Fruit fly (Drosophila melanogaster): ENCODE data around the gene hng3.

The hng3 gene

DNA sequence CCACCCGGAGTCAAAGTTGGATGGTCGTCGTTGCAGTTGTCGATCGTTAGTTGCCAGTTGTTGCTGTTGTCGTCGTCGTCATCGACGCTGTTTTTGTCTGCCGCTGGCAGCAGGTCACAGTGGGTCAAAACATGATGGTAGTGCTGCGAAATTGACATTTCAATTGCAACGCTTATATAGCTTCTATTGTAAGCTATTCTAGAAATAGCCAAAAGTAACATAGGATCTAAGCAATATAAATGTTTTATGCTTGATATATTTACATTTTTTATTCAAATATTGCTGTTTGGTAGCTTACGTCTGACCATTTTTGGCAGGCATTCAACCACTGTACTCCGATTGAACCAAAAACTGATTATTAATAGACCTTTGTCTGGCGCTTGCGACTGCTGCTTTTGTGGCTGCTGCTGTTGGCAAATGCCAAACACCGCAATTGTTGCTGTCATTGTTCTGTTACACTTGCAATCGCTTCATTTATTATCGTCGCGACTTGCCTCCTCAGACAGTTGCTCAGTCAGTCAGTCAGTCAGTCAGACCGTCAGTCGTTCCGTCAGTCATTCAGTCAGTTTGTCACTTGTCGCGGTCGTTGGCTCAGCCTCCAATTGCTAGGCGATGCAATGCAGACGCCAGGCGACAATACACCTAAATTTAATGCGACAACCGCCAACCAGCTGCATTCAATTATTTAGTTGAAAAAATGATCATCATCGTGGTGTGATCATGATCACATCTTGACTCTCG is 36.1 kb upstream of the hng3 start:
- TF ChIP-seq dsx (GFP tag; optimal IDR thresholded peaks at IDR 0.05; ENCODE audit: poor library complexity, severe bottlenecking) (peak; percentile 9), Hr4 (GFP tag; optimal IDR thresholded peaks at IDR 0.05) (peak; percentile 83), spab (GFP tag; optimal IDR thresholded peaks at IDR 0.05) (peak; percentile 39), CG6276 (GFP tag; optimal IDR thresholded peaks at IDR 0.05) (peak; percentile 69), svp (GFP tag) (peak; percentile 93), CG10631 (GFP tag; optimal IDR thresholded peaks at IDR 0.05) (peak; percentile 66), CG16779 (tag; optimal IDR thresholded peaks at IDR 0.05) (peak; percentile 56), Sox15 (GFP tag; optimal IDR thresholded peaks at IDR 0.05) (peak; percentile 15), Met (GFP tag; optimal IDR thresholded peaks at IDR 0.05) (peak; percentile 65), CG1621 (tag; optimal IDR thresholded peaks at IDR 0.05) (peak; percentile 49), achi (GFP tag; optimal IDR thresholded peaks at IDR 0.05) (peak; percentile 69), CG6163 (GFP tag; IDR thresholded peaks at IDR 0.05) (peak; percentile 73; the same call in 2 of the 3 replicates), CG15336 (GFP tag; IDR thresholded peaks at IDR 0.05) (peak; percentile 83), CG11762 (GFP tag; optimal IDR thresholded peaks at IDR 0.05; ENCODE audit: insufficient read depth) (peak; percentile 62), Sox102F (GFP tag; optimal IDR thresholded peaks at IDR 0.05) (peak; percentile 65), pdm3 (GFP tag; optimal IDR thresholded peaks at IDR 0.05) (peak; percentile 76), lz (GFP tag; optimal IDR thresholded peaks at IDR 0.05) (peak; percentile 63), fd59A (GFP tag; optimal IDR thresholded peaks at IDR 0.05) (peak; percentile 34), Hr38 (GFP tag; optimal IDR thresholded peaks at IDR 0.05) (peak; percentile 39), Eip78C (GFP tag) (peak; percentile 93), OdsH (GFP tag; optimal IDR thresholded peaks at IDR 0.05) (peak; percentile 74), ss (GFP tag; optimal IDR thresholded peaks at IDR 0.05) (peak; percentile 20 to 35), CG6808 (GFP tag; optimal IDR thresholded peaks at IDR 0.05) (peak; percentile 36), Smox (GFP tag; optimal IDR thresholded peaks at IDR 0.05) (peak; percentile 68), CG3919 (GFP tag; optimal IDR thresholded peaks at IDR 0.05) (peak; percentile 73), esn (GFP tag; optimal IDR thresholded peaks at IDR 0.05) (peak; percentile 69), Hr39 (GFP tag; optimal IDR thresholded peaks at IDR 0.05) (peak; percentile 55), vri (GFP tag; optimal IDR thresholded peaks at IDR 0.05) (peak; percentile 29), Eip75B (GFP tag; optimal IDR thresholded peaks at IDR 0.05) (peak; percentile 67), Gug (GFP tag; IDR thresholded peaks at IDR 0.05) (peak; percentile 59), Ets21C (GFP tag; optimal IDR thresholded peaks at IDR 0.05) (peak; percentile 52), acj6 (GFP tag; optimal IDR thresholded peaks at IDR 0.05) (peak; percentile 52), CG7368 (GFP tag; optimal IDR thresholded peaks at IDR 0.05) (peak; percentile 52), Eip93F (GFP tag; optimal IDR thresholded peaks at IDR 0.05) (peak; percentile 48), fd85E (GFP tag; optimal IDR thresholded peaks at IDR 0.05) (no peak), dac (GFP tag; optimal IDR thresholded peaks at IDR 0.05) (peak; percentile 58), cyc (GFP tag; optimal IDR thresholded peaks at IDR 0.05) (peak; percentile 54), fkh (GFP tag; optimal IDR thresholded peaks at IDR 0.05) (no peak), CG32006 (GFP tag; optimal IDR thresholded peaks at IDR 0.05) (peak; percentile 80), CG6792 (GFP tag; optimal IDR thresholded peaks at IDR 0.05) (peak; percentile 60), CG11294 (GFP tag; IDR thresholded peaks at IDR 0.05) (peak; percentile 63; the same call in 1 of the 2 replicates), CG8119 (GFP tag; IDR thresholded peaks at IDR 0.05) (peak; percentile 82), Sox14 (GFP tag; optimal IDR thresholded peaks at IDR 0.05) (peak; percentile 85), CG9139 (GFP tag; optimal IDR thresholded peaks at IDR 0.05) (no peak), Ets96B (tag; optimal IDR thresholded peaks at IDR 0.05) (peak; percentile 59), topi (GFP tag; optimal IDR thresholded peaks at IDR 0.05) (peak; percentile 61), Blimp-1 (GFP tag; optimal IDR thresholded peaks at IDR 0.05) (no peak), CG6854 (GFP tag; optimal IDR thresholded peaks at IDR 0.05) (peak; percentile 39), eg (GFP tag; IDR thresholded peaks at IDR 0.05) (peak; percentile 75), salr (GFP tag; optimal IDR thresholded peaks at IDR 0.05) (peak in 1 of 2 experiments; percentile 47)

Data from whole organism, prepupa.